Worm (Caenorhabditis elegans) whole organism, L4 larva: Measurements from ENCODE around the gene M05D6.2.
"Not testable (repeated sequence)": the region's sequence is repeated elsewhere in the genome, so short reads cannot be mapped to it uniquely, and the experiment has no call there.

ENCODE experiments used
- ZK546.5 ChIP-seq, 2 experiments: sonication (generic microtip); optimal IDR thresholded peaks; 2 replicates each; lab custom pipeline; 2017; ENCODE audit warnings: missing biosample characterization in 2 of 2, missing genetic modification characterization in 2 of 2
- ama-1 ChIP-seq: fragments of 150-350 bp; optimal IDR thresholded peaks from 2 replicates; lab custom pipeline; 2014; ENCODE audit warnings: inconsistent platforms, mixed read lengths
- ceh-82 ChIP-seq: sonication (generic microtip); optimal IDR thresholded peaks from 2 replicates; lab custom pipeline; 2017; ENCODE audit warnings: missing biosample characterization, missing genetic modification characterization
- daf-12 ChIP-seq: fragments of 150-350 bp; optimal IDR thresholded peaks from 2 replicates; lab custom pipeline; 2014; ENCODE audit warnings: missing biosample characterization, missing genetic modification reagents, missing genetic modification characterization
- hif-1 ChIP-seq, 2 experiments: sonication (generic microtip); optimal IDR thresholded peaks; 2 replicates each; lab custom pipeline; 2016 to 2017; ENCODE audit warnings: missing compliant biosample characterization in 2 of 2, missing genetic modification characterization in 2 of 2, missing genetic modification reagents in 2 of 2, missing genotype in 2 of 2, mild to moderate bottlenecking in 1 of 2
- hlh-11 ChIP-seq: fragments of 200-800 bp; sonication (Bioruptor generic); optimal IDR thresholded peaks from 2 replicates; lab custom pipeline; 2018; ENCODE audit warnings: mild to moderate bottlenecking, missing genetic modification characterization, missing compliant biosample characterization
- hlh-30 ChIP-seq: sonication (generic microtip); optimal IDR thresholded peaks from 2 replicates; lab custom pipeline; 2017; ENCODE audit warnings: antibody characterized with exemption, mild to moderate bottlenecking, missing genetic modification characterization, missing compliant biosample characterization; ENCODE audit not compliant: insufficient read depth
- jun-1 ChIP-seq: fragments of 150-350 bp; optimal IDR thresholded peaks from 2 replicates; lab custom pipeline; 2014; ENCODE audit warnings: missing biosample characterization, missing genetic modification reagents, missing genetic modification characterization
- lin-38 ChIP-seq: fragments of 200-800 bp; sonication (Bioruptor generic); IDR thresholded peaks from 2 replicates; pipeline ENCODE4 v1.3.6; 2022; ENCODE audit warnings: missing genetic modification reagents, missing genetic modification characterization, missing compliant biosample characterization
- mep-1 ChIP-seq: fragments of 150-350 bp; sonication (generic microtip); optimal IDR thresholded peaks from 3 replicates; lab custom pipeline; 2014; ENCODE audit warnings: missing biosample characterization, missing genetic modification characterization
- nhr-28 ChIP-seq: fragments of 150-350 bp; optimal IDR thresholded peaks from 2 replicates; lab custom pipeline; 2014; ENCODE audit warnings: missing biosample characterization, missing genetic modification characterization
- nhr-41 ChIP-seq: fragments of 200-800 bp; sonication (Bioruptor generic); IDR thresholded peaks from 2 replicates; pipeline ENCODE4 v1.3.6; 2022; ENCODE audit warnings: missing genetic modification reagents, missing genetic modification characterization, missing compliant biosample characterization
- pha-4 ChIP-seq, 2 experiments: fragments of 150-350 bp in 1 of 2; fragments of 200-800 bp in 1 of 2; sonication (Bioruptor generic) in 1 of 2; IDR thresholded peaks in 1 of 2; optimal IDR thresholded peaks in 1 of 2; 2 replicates each; pipeline versions ENCODE4 v1.3.6 to Lab custom; 2014 to 2022; ENCODE audit warnings: missing genetic modification characterization in 2 of 2, missing genetic modification reagents in 2 of 2, missing biosample characterization in 1 of 2, missing compliant biosample characterization in 1 of 2

DNA sequence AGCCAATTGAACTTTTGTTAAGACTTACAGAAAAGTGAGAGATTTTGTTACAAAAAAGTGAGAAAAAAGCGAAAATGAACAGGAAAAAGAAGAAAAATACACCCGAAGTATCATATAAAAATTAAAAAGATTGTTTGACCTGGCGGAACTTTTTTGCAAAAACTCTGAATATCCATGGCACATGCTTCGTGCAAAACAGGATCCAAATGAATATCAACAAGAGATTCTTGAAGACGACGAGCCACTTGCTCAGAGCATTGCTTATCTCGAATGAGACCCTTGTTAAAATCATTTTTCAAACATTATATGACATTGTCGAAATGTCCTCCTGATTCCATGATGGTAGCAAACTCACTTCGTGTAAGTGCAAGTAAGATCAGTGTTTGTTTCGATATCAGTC, 48.1 kb upstream of the M05D6.2 start, which contains the start of gene F14E5.8:
- not testable (repeated sequence) for TF ChIP-seq daf-12 (tag; lab: Kevin White, UChicago); hlh-30 (tag; lab: Kevin White, UChicago); nhr-28 (tag; lab: Kevin White, UChicago); mep-1 (tag; lab: Kevin White, UChicago); ama-1; hif-1 (tag; optimal IDR thresholded peaks at IDR 0.05; lab: Kevin White, UChicago); ceh-82 (tag; lab: Kevin White, UChicago); nhr-41 (GFP tag; lab: Robert Waterston, UW); hlh-11 (tag; lab: Kevin White, UChicago); jun-1; lin-38 (GFP tag; lab: Robert Waterston, UW); pha-4 (GFP tag; IDR thresholded peaks at IDR 0.05; lab: Robert Waterston, UW); pha-4 (tag; optimal IDR thresholded peaks at IDR 0.05; lab: Kevin White, UChicago); ZK546.5 (tag; optimal IDR thresholded peaks at IDR 0.05; lab: Kevin White, UChicago)
